Fruit fly (Drosophila melanogaster) whole organism, embryonic: ENCODE data around the gene SMC1.
A peak's percentile ranks its signal among the peaks of the same experiment; 100 is the strongest.

Experiments used
- Atf-2 ChIP-seq: fragments of 200-800 bp; sonication (Bioruptor generic); optimal IDR thresholded peaks from 2 replicates; lab custom pipeline; 2016; ENCODE audit warnings: missing biosample characterization, missing genetic modification characterization
- Bgb ChIP-seq: fragments of 200-800 bp; sonication (Bioruptor generic); IDR thresholded peaks from 2 replicates; pipeline ENCODE4 v1.3.6; 2022; ENCODE audit warnings: missing biosample characterization, missing genetic modification characterization; ENCODE audit not compliant: partially characterized antibody
- CG10543 ChIP-seq: fragments of 200-800 bp; sonication (Bioruptor generic); optimal IDR thresholded peaks from 3 replicates; lab custom pipeline; 2017; ENCODE audit warnings: missing biosample characterization, mild to moderate bottlenecking, missing genetic modification characterization, moderate library complexity
- CG11560 ChIP-seq: fragments of 200-800 bp; sonication (Bioruptor generic); IDR thresholded peaks from 3 replicates; pipeline ENCODE4 v1.3.6; 2022; ENCODE audit warnings: missing biosample characterization, missing genetic modification characterization
- CG14050 ChIP-seq: fragments of 200-800 bp; sonication (Bioruptor generic); IDR thresholded peaks from 3 replicates; pipeline ENCODE4 v1.3.6; 2022; ENCODE audit warnings: missing biosample characterization, missing genetic modification characterization
- CG15269 ChIP-seq: fragments of 200-800 bp; sonication (Bioruptor generic); optimal IDR thresholded peaks from 2 replicates; lab custom pipeline; 2018; ENCODE audit warnings: missing biosample characterization, mild to moderate bottlenecking, missing genetic modification characterization, moderate library complexity
- CG1603 ChIP-seq: fragments of 200-800 bp; sonication (Bioruptor generic); optimal IDR thresholded peaks from 2 replicates; lab custom pipeline; 2019; ENCODE audit warnings: missing biosample characterization, mild to moderate bottlenecking, missing genetic modification characterization, moderate library complexity
- CG1647 ChIP-seq: fragments of 200-800 bp; sonication (Bioruptor generic); optimal IDR thresholded peaks from 3 replicates; lab custom pipeline; 2016; ENCODE audit warnings: missing biosample characterization, missing genetic modification characterization
- CG3726 ChIP-seq: fragments of 200-800 bp; sonication (Bioruptor generic); IDR thresholded peaks from 3 replicates; pipeline ENCODE4, ENCODE4 v1.3.6; 2022; ENCODE audit warnings: missing biosample characterization, missing genetic modification characterization
- CG4730 ChIP-seq: fragments of 200-800 bp; sonication (Bioruptor generic); IDR thresholded peaks from 2 replicates; pipeline ENCODE4 v1.3.6; 2022; ENCODE audit warnings: missing biosample characterization, missing genetic modification characterization
- CG6854 ChIP-seq: fragments of 200-800 bp; sonication (Bioruptor generic); optimal IDR thresholded peaks from 3 replicates; lab custom pipeline; 2017; ENCODE audit warnings: missing biosample characterization, mild to moderate bottlenecking, missing genetic modification characterization
- CG7556 ChIP-seq: fragments of 200-800 bp; sonication (Bioruptor generic); optimal IDR thresholded peaks from 2 replicates; lab custom pipeline; 2017; ENCODE audit warnings: missing biosample characterization, mild to moderate bottlenecking, missing genetic modification characterization
- CG7963 ChIP-seq: fragments of 200-800 bp; sonication (Bioruptor generic); IDR thresholded peaks from 3 replicates; pipeline ENCODE4 v1.3.6; 2022; ENCODE audit warnings: missing biosample characterization, missing genetic modification characterization; ENCODE audit not compliant: partially characterized antibody
- CG8089 ChIP-seq: fragments of 200-800 bp; sonication (Bioruptor generic); optimal IDR thresholded peaks from 3 replicates; lab custom pipeline; 2016; ENCODE audit warnings: missing biosample characterization, missing genetic modification characterization
- CG8944 ChIP-seq: fragments of 200-800 bp; sonication (Bioruptor generic); optimal IDR thresholded peaks from 3 replicates; lab custom pipeline; 2016; ENCODE audit warnings: missing biosample characterization, missing genetic modification characterization
- Dp ChIP-seq: fragments of 200-800 bp; sonication (Bioruptor generic); optimal IDR thresholded peaks from 2 replicates; lab custom pipeline; 2018; ENCODE audit warnings: missing biosample characterization, mild to moderate bottlenecking, missing genetic modification characterization, moderate library complexity
- Ets97D ChIP-seq: fragments of 200-800 bp; sonication (Bioruptor generic); optimal IDR thresholded peaks from 3 replicates; lab custom pipeline; 2016; ENCODE audit warnings: missing biosample characterization, missing genetic modification characterization
- GATAe ChIP-seq: fragments of 200-800 bp; sonication (Bioruptor generic); conservative IDR thresholded peaks from 2 replicates; pipeline ENCODE4 v1.3.6; 2022; ENCODE audit warnings: missing biosample characterization, missing genetic modification characterization
- HLH3B ChIP-seq: fragments of 200-800 bp; sonication (Bioruptor generic); IDR thresholded peaks from 2 replicates; pipeline ENCODE4 v1.3.6; 2022; ENCODE audit warnings: missing biosample characterization, missing genetic modification characterization
- Hey ChIP-seq: fragments of 200-800 bp; sonication (Bioruptor generic); optimal IDR thresholded peaks from 3 replicates; lab custom pipeline; 2018; ENCODE audit warnings: missing biosample characterization, mild to moderate bottlenecking, missing genetic modification characterization
- MBD-R2 ChIP-seq: fragments of 200-800 bp; sonication (Bioruptor generic); IDR thresholded peaks from 2 replicates; pipeline ENCODE4 v1.3.6; 2022; ENCODE audit warnings: missing biosample characterization, missing genetic modification characterization
- MESR4 ChIP-seq: fragments of 200-800 bp; sonication (Bioruptor generic); optimal IDR thresholded peaks from 2 replicates; lab custom pipeline; 2018; ENCODE audit warnings: missing biosample characterization, mild to moderate bottlenecking, missing genetic modification characterization, moderate library complexity
- Oli ChIP-seq: fragments of 200-800 bp; sonication (Bioruptor generic); optimal IDR thresholded peaks from 2 replicates; lab custom pipeline; 2018; ENCODE audit warnings: missing biosample characterization, mild to moderate bottlenecking, missing genetic modification characterization, moderate library complexity
- Pdp1 ChIP-seq, 2 experiments: fragments of 200-800 bp; sonication (Bioruptor generic); optimal IDR thresholded peaks; 3 replicates each; lab custom pipeline; 2016; ENCODE audit warnings: missing biosample characterization in 2 of 2, missing genetic modification characterization in 2 of 2, mild to moderate bottlenecking in 1 of 2, moderate library complexity in 1 of 2
- Ravus ChIP-seq: fragments of 200-800 bp; sonication (Bioruptor generic); IDR thresholded peaks from 2 replicates; pipeline ENCODE4 v1.3.6; 2022; ENCODE audit warnings: missing biosample characterization, missing genetic modification characterization
- ab ChIP-seq: fragments of 200-800 bp; sonication (Bioruptor generic); optimal IDR thresholded peaks from 2 replicates; lab custom pipeline; 2016; ENCODE audit warnings: missing biosample characterization, missing genetic modification characterization
- amos ChIP-seq: fragments of 200-800 bp; sonication (Bioruptor generic); IDR thresholded peaks from 2 replicates; pipeline ENCODE4 v1.3.6; 2022; ENCODE audit warnings: missing biosample characterization, missing genetic modification characterization; ENCODE audit not compliant: partially characterized antibody
- br ChIP-seq: fragments of >200 bp; optimal IDR thresholded peaks from 2 replicates; lab custom pipeline; 2017
- bsh ChIP-seq, 2 experiments: fragments of 200-800 bp; sonication (Bioruptor generic); optimal IDR thresholded peaks; 2 replicates each; lab custom pipeline; 2017 to 2018; ENCODE audit warnings: mild to moderate bottlenecking in 2 of 2, missing biosample characterization in 2 of 2, missing genetic modification characterization in 2 of 2, moderate library complexity in 1 of 2
- cwo ChIP-seq: fragments of 200-800 bp; sonication (Bioruptor generic); optimal IDR thresholded peaks from 3 replicates; lab custom pipeline; 2017; ENCODE audit warnings: missing biosample characterization, missing genetic modification characterization, mild to moderate bottlenecking, moderate library complexity, missing genetic modification reagents
- exex ChIP-seq: fragments of 200-800 bp; sonication (Bioruptor generic); optimal IDR thresholded peaks from 4 replicates; lab custom pipeline; 2018; ENCODE audit warnings: missing biosample characterization, mild to moderate bottlenecking, missing genetic modification characterization, moderate library complexity
- fu2 ChIP-seq: fragments of 200-800 bp; sonication (Bioruptor generic); optimal IDR thresholded peaks from 2 replicates; lab custom pipeline; 2016; ENCODE audit warnings: missing biosample characterization, missing genetic modification characterization
- gem ChIP-seq: fragments of 200-800 bp; sonication (Bioruptor generic); optimal IDR thresholded peaks from 2 replicates; lab custom pipeline; 2019; ENCODE audit warnings: missing biosample characterization, mild to moderate bottlenecking, missing genetic modification characterization, moderate library complexity
- gt ChIP-seq: fragments of 200-800 bp; sonication (Bioruptor generic); IDR thresholded peaks from 2 replicates; pipeline ENCODE4 v1.3.6; 2022; ENCODE audit warnings: missing biosample characterization, missing genetic modification characterization
- jing ChIP-seq: fragments of 200-800 bp; sonication (Bioruptor generic); optimal IDR thresholded peaks from 2 replicates; lab custom pipeline; 2018; ENCODE audit warnings: missing biosample characterization, mild to moderate bottlenecking, missing genetic modification characterization
- kah ChIP-seq: fragments of 200-800 bp; sonication (Bioruptor generic); optimal IDR thresholded peaks from 2 replicates; lab custom pipeline; 2018; ENCODE audit warnings: missing biosample characterization, mild to moderate bottlenecking, missing genetic modification characterization
- lilli ChIP-seq: fragments of 200-800 bp; sonication (Bioruptor generic); optimal IDR thresholded peaks from 3 replicates; lab custom pipeline; 2016; ENCODE audit warnings: missing biosample characterization, missing genetic modification characterization
- lov ChIP-seq, 2 experiments: fragments of 200-800 bp in 1 of 2; fragments of >200 bp in 1 of 2; sonication (Bioruptor generic) in 1 of 2; IDR thresholded peaks in 1 of 2; optimal IDR thresholded peaks in 1 of 2; 2 replicates in 1 of 2; 3 replicates in 1 of 2; pipeline versions ENCODE4 v1.3.6 to Lab custom; 2017 to 2022; ENCODE audit warnings: missing biosample characterization in 1 of 2, missing genetic modification characterization in 1 of 2
- nerfin-2 ChIP-seq: fragments of 200-800 bp; sonication (Bioruptor generic); IDR thresholded peaks from 2 replicates; pipeline ENCODE4 v1.3.6; 2022; ENCODE audit warnings: missing biosample characterization, missing genetic modification characterization; ENCODE audit not compliant: partially characterized antibody
- nmo ChIP-seq: fragments of 200-800 bp; sonication (Bioruptor generic); optimal IDR thresholded peaks from 2 replicates; lab custom pipeline; 2018; ENCODE audit warnings: missing biosample characterization, mild to moderate bottlenecking, missing genetic modification characterization, moderate library complexity
- odd ChIP-seq: fragments of 200-800 bp; sonication (Bioruptor generic); optimal IDR thresholded peaks from 2 replicates; lab custom pipeline; 2017; ENCODE audit warnings: missing biosample characterization, mild to moderate bottlenecking, missing genetic modification characterization
- pita ChIP-seq: fragments of 200-800 bp; sonication (Bioruptor generic); optimal IDR thresholded peaks from 2 replicates; lab custom pipeline; 2017; ENCODE audit warnings: missing biosample characterization, mild to moderate bottlenecking, missing genetic modification characterization
- scrt ChIP-seq: fragments of 200-800 bp; sonication (Bioruptor generic); optimal IDR thresholded peaks from 2 replicates; lab custom pipeline; 2018; ENCODE audit warnings: missing biosample characterization, mild to moderate bottlenecking, missing genetic modification characterization, moderate library complexity
- sima ChIP-seq: fragments of 200-800 bp; sonication (Bioruptor generic); optimal IDR thresholded peaks from 2 replicates; lab custom pipeline; 2016; ENCODE audit warnings: missing biosample characterization, missing genetic modification characterization
- so ChIP-seq: fragments of 200-800 bp; sonication (Bioruptor generic); IDR thresholded peaks from 3 replicates; pipeline ENCODE4 v1.3.6; 2022; ENCODE audit warnings: missing biosample characterization, missing genetic modification characterization
- sqz ChIP-seq: fragments of 200-800 bp; sonication (Bioruptor generic); optimal IDR thresholded peaks from 3 replicates; lab custom pipeline; 2018; ENCODE audit warnings: missing biosample characterization, mild to moderate bottlenecking, missing genetic modification characterization
- sug ChIP-seq: fragments of 200-800 bp; optimal IDR thresholded peaks from 2 replicates; lab custom pipeline; 2019; ENCODE audit warnings: missing biosample characterization, mild to moderate bottlenecking, missing genetic modification characterization, moderate library complexity
- tx ChIP-seq: fragments of 200-800 bp; sonication (Bioruptor generic); optimal IDR thresholded peaks from 2 replicates; lab custom pipeline; 2016; ENCODE audit warnings: missing biosample characterization, missing genetic modification characterization
- z ChIP-seq: fragments of 200-800 bp; sonication (Bioruptor generic); IDR thresholded peaks from 3 replicates; pipeline ENCODE4 v1.3.6; 2022; ENCODE audit warnings: missing biosample characterization, missing genetic modification characterization
- zfh2 ChIP-seq: fragments of 200-800 bp; sonication (Bioruptor generic); optimal IDR thresholded peaks from 2 replicates; lab custom pipeline; 2016; ENCODE audit warnings: missing biosample characterization, missing genetic modification characterization

Gene SMC1

DNA sequence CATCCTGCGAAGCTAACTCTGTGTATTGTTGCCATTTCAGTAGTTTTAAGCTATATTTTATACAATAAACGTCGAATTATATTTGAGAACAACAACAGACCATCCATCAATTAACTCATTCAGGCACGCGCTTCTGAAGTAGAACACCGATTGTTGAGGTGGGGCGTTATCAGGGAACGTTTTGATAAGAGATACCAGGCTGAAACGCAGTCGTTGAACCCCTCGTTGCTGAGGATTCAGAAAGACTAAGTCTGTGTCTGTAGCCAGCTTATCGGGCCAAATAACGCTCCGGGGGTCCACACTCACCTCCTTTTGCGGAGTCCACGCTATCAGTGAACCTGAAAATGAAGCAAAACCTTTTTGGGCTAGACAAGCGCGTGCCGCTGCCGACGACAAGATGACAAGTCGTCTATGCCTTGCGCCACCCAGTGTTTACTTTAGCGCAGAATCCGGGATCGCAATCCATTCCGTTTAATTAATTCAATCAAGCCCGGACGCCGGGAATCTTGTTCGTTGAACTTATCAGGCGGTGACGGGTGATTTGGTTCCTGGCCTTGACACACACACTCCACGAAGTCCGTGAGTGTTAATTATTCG lies 4.5 kb upstream of the SMC1 start (continued):
- no peak for TF ChIP-seq lov (optimal IDR thresholded peaks at IDR 0.05; lab: Kevin White, UChicago)
- TF ChIP-seq lov (GFP tag; IDR thresholded peaks at IDR 0.05; lab: Robert Waterston, UW) = no peak
- TF ChIP-seq zfh2 (GFP tag; lab: Kevin White, UChicago) = no peak
- no peak for TF ChIP-seq tx
- TF ChIP-seq CG7963 (GFP tag; lab: Robert Waterston, UW) = peak; percentile 39; the same call in 1 of the 3 replicates
- no peak for TF ChIP-seq CG4730 (GFP tag; lab: Robert Waterston, UW)
- no peak for TF ChIP-seq CG6854 (GFP tag; lab: Kevin White, UChicago)
- no peak for TF ChIP-seq CG8089 (GFP tag; lab: Kevin White, UChicago)
- no peak for TF ChIP-seq ab (GFP tag; lab: Kevin White, UChicago)
- no peak for TF ChIP-seq MESR4
- TF ChIP-seq z (GFP tag; lab: Robert Waterston, UW) = no peak
- TF ChIP-seq Hey (tag; lab: Kevin White, UChicago) = no peak
- TF ChIP-seq Pdp1 (GFP tag; optimal IDR thresholded peaks at IDR 0.05; lab: Kevin White, UChicago) = no peak
- TF ChIP-seq CG8944 (GFP tag; lab: Kevin White, UChicago) = no peak
- peak; percentile 91 for TF ChIP-seq sug (tag; lab: Kevin White, UChicago)
- no peak for TF ChIP-seq scrt (GFP tag; lab: Kevin White, UChicago)
- TF ChIP-seq CG3726 (GFP tag; lab: Robert Waterston, UW) = no peak
- TF ChIP-seq sqz (GFP tag; lab: Kevin White, UChicago) = no peak
- no peak for TF ChIP-seq MBD-R2 (GFP tag; lab: Robert Waterston, UW)
- TF ChIP-seq Bgb (GFP tag; lab: Robert Waterston, UW) = no peak
- TF ChIP-seq CG14050 (GFP tag; lab: Robert Waterston, UW) = no peak
- no peak for TF ChIP-seq CG11560
- no peak for TF ChIP-seq pita (GFP tag; lab: Kevin White, UChicago)
- TF ChIP-seq Oli (tag; lab: Kevin White, UChicago) = no peak
- TF ChIP-seq nmo (GFP tag; lab: Kevin White, UChicago) = no peak
- TF ChIP-seq Atf-2 (GFP tag; lab: Kevin White, UChicago) = no peak
- TF ChIP-seq nerfin-2 (GFP tag; lab: Robert Waterston, UW) = no peak
- TF ChIP-seq bsh (GFP tag; optimal IDR thresholded peaks at IDR 0.05; lab: Kevin White, UChicago) = no peak
- TF ChIP-seq gt = no peak
- no peak for TF ChIP-seq Ets97D
- TF ChIP-seq GATAe (GFP tag; lab: Robert Waterston, UW) = no peak
- TF ChIP-seq so (GFP tag; lab: Robert Waterston, UW) = no peak
- no peak for TF ChIP-seq sima (GFP tag; lab: Kevin White, UChicago)
- no peak for TF ChIP-seq kah (GFP tag; lab: Kevin White, UChicago)
- TF ChIP-seq CG1603 (tag; lab: Kevin White, UChicago) = no peak
- peak; percentile 53 for TF ChIP-seq cwo (GFP tag; lab: Kevin White, UChicago)
- TF ChIP-seq fu2 (GFP tag; lab: Kevin White, UChicago) = no peak
- TF ChIP-seq CG15269 = no peak
- TF ChIP-seq Ravus (GFP tag; lab: Robert Waterston, UW) = no peak
- TF ChIP-seq amos = no peak
- no peak for TF ChIP-seq CG7556
- no peak for TF ChIP-seq br
- TF ChIP-seq CG1647 (GFP tag; lab: Kevin White, UChicago) = no peak
- TF ChIP-seq exex = peak; percentile 52
- no peak for TF ChIP-seq lilli (GFP tag; lab: Kevin White, UChicago)
- TF ChIP-seq CG10543 (GFP tag; lab: Kevin White, UChicago) = peak; percentile 50
- TF ChIP-seq gem = no peak
- no peak for TF ChIP-seq Dp (GFP tag; lab: Kevin White, UChicago)
- no peak for TF ChIP-seq odd (GFP tag; lab: Kevin White, UChicago)
- TF ChIP-seq HLH3B = no peak
- TF ChIP-seq jing = no peak
